Fruit fly (Drosophila melanogaster): Measurements from ENCODE around the gene ATPsynE.

Gene ATPsynE

DNA sequence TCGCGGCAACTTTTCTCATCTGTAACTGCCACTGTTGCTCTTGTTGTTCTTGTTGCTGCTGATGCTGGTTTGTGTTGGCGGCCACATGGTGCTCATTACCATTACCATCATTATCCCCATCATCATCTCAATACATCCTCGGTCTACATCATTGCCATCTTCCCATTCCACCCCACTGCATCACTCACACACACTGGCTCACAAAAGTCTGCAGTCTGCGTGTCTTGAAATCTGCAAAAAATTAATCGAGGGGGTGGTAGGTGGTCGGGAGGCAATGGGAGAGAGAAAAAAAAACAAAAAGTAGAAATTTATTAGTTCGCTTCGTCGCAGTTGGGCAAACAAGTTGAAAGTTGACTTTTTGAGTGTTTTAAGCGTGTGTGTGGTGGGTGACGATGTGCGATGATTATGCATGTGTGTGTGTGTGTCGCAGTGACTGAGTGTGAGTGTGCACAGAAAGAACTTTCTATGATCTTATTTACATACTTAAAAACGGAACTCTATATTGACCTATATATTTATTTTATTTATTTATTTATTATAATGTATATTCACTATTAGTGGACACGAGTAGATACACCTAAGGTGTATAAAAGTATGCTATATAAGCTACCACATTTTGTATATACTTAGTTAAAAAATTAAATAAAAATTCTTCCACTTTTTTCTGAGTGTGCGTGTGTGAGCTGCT is 47.3 kb upstream of the ATPsynE start (continued):
- peak; percentile 13 for TF ChIP-seq caup (GFP tag; optimal IDR thresholded peaks at IDR 0.05; ENCODE audit: severe bottlenecking)
- TF ChIP-seq Fer1 (GFP tag; optimal IDR thresholded peaks at IDR 0.05) = peak; percentile 42
- peak; percentile 17 for TF ChIP-seq Asciz (GFP tag; optimal IDR thresholded peaks at IDR 0.05)
- 0 out of 3 replicates have a peak, but pooled peaks have one; percentile 33 for TF ChIP-seq CG11695 (GFP tag; IDR thresholded peaks at IDR 0.05)
- no peak for TF ChIP-seq nom (GFP tag; optimal IDR thresholded peaks at IDR 0.05)
- no peak for TF ChIP-seq so (GFP tag; IDR thresholded peaks at IDR 0.05)
- TF ChIP-seq rib (GFP tag; IDR thresholded peaks at IDR 0.05) = no peak
- peak; percentile 35 for TF ChIP-seq ATbp (GFP tag; optimal IDR thresholded peaks at IDR 0.05)
- TF ChIP-seq crol (GFP tag; IDR thresholded peaks at IDR 0.05) = no peak
- no peak for TF ChIP-seq wor (GFP tag; IDR thresholded peaks at IDR 0.05)
- TF ChIP-seq CG15269 (tag; optimal IDR thresholded peaks at IDR 0.05) = peak; percentile 40
- no peak for TF ChIP-seq CG15479 (GFP tag; optimal IDR thresholded peaks at IDR 0.05)
- TF ChIP-seq CG8388 (GFP tag; optimal IDR thresholded peaks at IDR 0.05) = peak; percentile 94
- no peak for TF ChIP-seq pb (GFP tag; optimal IDR thresholded peaks at IDR 0.05)
- TF ChIP-seq E2f2 (GFP tag; IDR thresholded peaks at IDR 0.05) = no peak
- no peak for TF ChIP-seq Hr3 (GFP tag; optimal IDR thresholded peaks at IDR 0.05)
- TF ChIP-seq CG17385 (GFP tag; optimal IDR thresholded peaks at IDR 0.05) = no peak
- TF ChIP-seq kni (GFP tag; optimal IDR thresholded peaks at IDR 0.05) = no peak
- no peak for TF ChIP-seq toy (GFP tag; IDR thresholded peaks at IDR 0.05)
- no peak for TF ChIP-seq gro (GFP tag; optimal IDR thresholded peaks at IDR 0.05)
- TF ChIP-seq sd (tag; optimal IDR thresholded peaks at IDR 0.05) = no peak
- no peak for TF ChIP-seq C15 (GFP tag; IDR thresholded peaks at IDR 0.05)
- TF ChIP-seq dm (GFP tag; optimal IDR thresholded peaks at IDR 0.05) = no peak
- TF ChIP-seq Lhr (GFP tag; optimal IDR thresholded peaks at IDR 0.05) = no peak
- TF ChIP-seq CG2129 (GFP tag; IDR thresholded peaks at IDR 0.05; ENCODE audit: partially characterized antibody) = no peak
- TF ChIP-seq mld (GFP tag; IDR thresholded peaks at IDR 0.05; ENCODE audit: partially characterized antibody) = no peak
- peak; percentile 27 for TF ChIP-seq CG10147 (GFP tag; optimal IDR thresholded peaks at IDR 0.05)
- no peak for TF ChIP-seq jigr1 (GFP tag; IDR thresholded peaks at IDR 0.05)
- no peak for TF ChIP-seq Stat92E (GFP tag; optimal IDR thresholded peaks at IDR 0.05)
- no peak for TF ChIP-seq Gsc (GFP tag; IDR thresholded peaks at IDR 0.05)
- TF ChIP-seq CG34376 (GFP tag; optimal IDR thresholded peaks at IDR 0.05) = no peak
- no peak for TF ChIP-seq Poxn (GFP tag; IDR thresholded peaks at IDR 0.05)
- TF ChIP-seq Atf3 (GFP tag; optimal IDR thresholded peaks at IDR 0.05) = no peak
- TF ChIP-seq cg (GFP tag; optimal IDR thresholded peaks at IDR 0.05) = peak; percentile 57
- TF ChIP-seq CG14667 (GFP tag; IDR thresholded peaks at IDR 0.05) = no peak
- peak; percentile 17 for TF ChIP-seq CG15601 (tag; optimal IDR thresholded peaks at IDR 0.05)
- no peak for TF ChIP-seq CG13123 (GFP tag; optimal IDR thresholded peaks at IDR 0.05)
- TF ChIP-seq D (optimal IDR thresholded peaks at IDR 0.05) = no peak
- TF ChIP-seq D (GFP tag; optimal IDR thresholded peaks at IDR 0.05) = peak; percentile 41
- no peak for TF ChIP-seq Fer2 (tag; optimal IDR thresholded peaks at IDR 0.05)
- no peak for TF ChIP-seq scrt (GFP tag; optimal IDR thresholded peaks at IDR 0.05)
- TF ChIP-seq hkb (optimal IDR thresholded peaks at IDR 0.05) = no peak
- TF ChIP-seq hkb (GFP tag; IDR thresholded peaks at IDR 0.05) = peak; percentile 48
- TF ChIP-seq CG13287 (GFP tag; IDR thresholded peaks at IDR 0.05; ENCODE audit: partially characterized antibody) = no peak
- no peak for TF ChIP-seq Sry-δ (GFP tag; optimal IDR thresholded peaks at IDR 0.05)
- no peak for TF ChIP-seq tin (GFP tag; optimal IDR thresholded peaks at IDR 0.05)
- no peak for TF ChIP-seq CG3838 (GFP tag; optimal IDR thresholded peaks at IDR 0.05)
- TF ChIP-seq pho (GFP tag; optimal IDR thresholded peaks at IDR 0.05) = no peak
- no peak for TF ChIP-seq CG9727 (GFP tag; optimal IDR thresholded peaks at IDR 0.05)
- no peak for TF ChIP-seq CG12155 (GFP tag; optimal IDR thresholded peaks at IDR 0.05)
